Worm (Caenorhabditis elegans): ENCODE results near the gene srw-139.

The srw-139 gene

DNA sequence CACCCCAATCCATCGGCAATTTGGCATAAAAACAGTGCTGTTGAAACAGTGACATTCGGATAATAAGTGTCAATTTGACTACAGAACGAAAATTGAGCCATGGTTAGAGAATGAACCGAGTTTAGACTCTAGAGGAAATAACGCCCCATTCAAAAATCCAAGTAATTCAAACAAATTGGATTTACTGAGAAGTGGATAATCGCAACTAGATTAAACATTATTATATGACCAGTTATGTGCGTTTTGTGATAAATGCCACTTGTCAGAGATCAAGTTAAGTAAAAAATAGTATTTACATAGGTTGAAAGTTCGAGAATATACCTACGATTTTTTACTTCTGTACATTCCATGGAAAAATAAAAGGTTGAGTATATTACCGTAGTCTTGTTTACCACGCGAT, at the start of gene srw-139:
Gene srw-139, minus strand, starts transcription at position 101 of the 400 bp plus-strand sequence.
- TF ChIP-seq dao-5 (tag; optimal IDR thresholded peaks at IDR 0.05) (no peak), him-1 (tag; optimal IDR thresholded peaks at IDR 0.05) (no peak), W03F9.2 (tag; optimal IDR thresholded peaks at IDR 0.05) (no peak)

DNA sequence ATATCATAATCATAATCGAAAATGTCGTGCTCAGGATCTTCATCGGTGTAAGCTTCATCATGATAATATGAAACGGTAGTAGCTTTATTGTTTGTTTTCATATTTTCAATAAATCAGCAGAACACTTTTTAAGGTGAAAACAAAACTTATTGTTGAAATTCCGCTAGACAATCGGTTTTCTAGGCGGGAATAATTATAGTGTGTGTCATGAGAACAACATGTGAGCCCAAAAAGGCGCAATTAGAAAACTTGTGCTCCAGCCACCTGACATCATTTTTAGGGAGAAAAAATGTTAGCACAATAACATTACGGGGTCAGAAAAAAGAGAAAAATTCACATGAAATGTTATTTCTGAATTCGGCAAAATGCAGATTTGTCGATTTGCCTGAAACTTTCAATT, 49.0 kb upstream of the srw-139 start, which contains the start of gene srw-8:
Gene srw-8, minus strand, starts transcription at position 101 of the 400 bp plus-strand sequence.
- TF ChIP-seq dao-5 (tag; optimal IDR thresholded peaks at IDR 0.05) (no peak), W03F9.2 (tag; optimal IDR thresholded peaks at IDR 0.05) (no peak), him-1 (tag; optimal IDR thresholded peaks at IDR 0.05) (no peak)

DNA sequence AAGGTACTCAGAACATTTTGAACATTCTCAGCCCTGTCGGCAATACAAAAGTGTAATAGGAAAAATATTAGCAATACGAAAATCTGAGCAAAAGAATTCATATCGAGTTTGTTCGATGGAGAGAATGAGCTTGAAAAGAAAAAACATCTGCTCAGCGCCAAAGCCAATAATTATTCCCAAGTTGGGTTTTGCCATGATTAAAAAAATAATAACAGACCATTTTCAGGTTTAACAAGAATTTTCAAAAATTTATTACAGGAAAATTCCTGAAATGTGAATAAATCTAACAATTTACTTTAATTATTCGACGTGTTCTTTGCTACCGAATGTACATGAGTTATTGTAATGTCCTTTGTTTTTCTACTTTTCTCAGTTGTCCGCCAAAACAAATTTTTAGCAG, 47.1 kb upstream of the srw-139 start, which contains the start of gene irld-38:
Gene irld-38, minus strand, starts transcription at position 101 of the 400 bp plus-strand sequence.
- TF ChIP-seq dao-5 (tag; optimal IDR thresholded peaks at IDR 0.05) (no peak), W03F9.2 (tag; optimal IDR thresholded peaks at IDR 0.05) (no peak), him-1 (tag; optimal IDR thresholded peaks at IDR 0.05) (no peak)

DNA sequence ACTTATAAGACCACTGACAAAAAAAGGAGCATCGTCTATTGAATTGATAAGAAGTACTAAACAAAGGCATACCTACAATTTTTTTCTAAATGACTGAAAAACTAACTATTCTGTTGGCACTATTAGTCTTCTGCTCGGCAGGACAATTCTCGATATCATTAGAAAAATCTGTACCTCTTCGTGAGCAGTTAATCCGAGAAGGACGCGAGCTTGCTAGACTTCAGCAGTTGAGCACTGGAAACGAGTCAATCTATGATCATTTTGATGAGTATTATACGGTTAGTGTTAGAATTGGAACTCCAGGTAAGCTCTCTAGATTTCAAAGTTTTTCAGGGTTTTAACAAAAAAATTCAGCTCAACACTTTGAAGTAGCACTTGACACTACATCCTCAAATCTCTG, 43.0 kb upstream of the srw-139 start, which contains the start of gene asp-7:
Gene asp-7, plus strand, starts transcription at position 81 of the 400 bp plus-strand sequence.
- TF ChIP-seq W03F9.2 (tag; optimal IDR thresholded peaks at IDR 0.05) (no peak), him-1 (tag; optimal IDR thresholded peaks at IDR 0.05) (no peak)

DNA sequence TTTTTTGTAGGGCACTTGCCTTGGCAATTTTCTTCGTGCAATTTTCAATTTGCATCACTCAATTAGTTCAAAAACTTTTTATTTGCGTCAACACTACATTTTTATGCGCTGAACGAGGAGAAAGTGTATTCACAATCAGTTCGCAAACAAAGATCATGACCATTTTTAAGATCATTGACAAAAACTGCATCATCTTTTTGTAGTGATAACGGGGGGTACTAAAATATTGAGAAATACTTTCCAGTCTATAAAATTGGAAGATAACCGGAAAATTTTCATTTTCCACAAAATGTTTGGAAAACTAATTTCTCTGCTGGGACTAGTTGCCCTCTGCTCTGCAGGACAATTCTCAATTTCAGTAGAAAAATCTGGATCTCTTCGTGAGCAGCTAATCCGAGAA, 39.1 kb upstream of the srw-139 start, which contains the start of gene asp-8:
Gene asp-8, plus strand, starts transcription at position 276 of the 400 bp plus-strand sequence.
- no peak for TF ChIP-seq him-1 (tag; optimal IDR thresholded peaks at IDR 0.05)
- TF ChIP-seq dao-5 (tag; optimal IDR thresholded peaks at IDR 0.05) = no peak

DNA sequence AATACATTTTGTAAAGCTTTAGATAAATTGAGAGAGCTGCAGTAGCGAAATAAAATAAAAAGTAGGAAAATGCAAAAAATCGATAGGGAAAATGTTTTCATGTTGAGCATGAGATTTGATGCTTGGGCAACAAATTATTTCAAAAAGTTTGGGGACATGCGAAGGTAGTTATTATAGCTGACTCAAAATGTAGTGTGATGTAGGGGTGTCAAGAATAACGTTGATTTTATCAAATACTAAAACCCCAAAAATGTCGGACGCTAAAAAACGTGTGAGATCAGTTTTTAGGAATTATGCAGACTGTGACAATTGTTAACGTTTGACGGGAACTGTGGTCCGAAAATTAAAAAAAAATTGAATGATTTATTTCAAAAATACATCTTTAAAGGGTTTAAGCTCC, 36.1 kb upstream of the srw-139 start, which contains the start of gene irld-12:
Gene irld-12, minus strand, starts transcription at position 101 of the 400 bp plus-strand sequence.
- TF ChIP-seq dao-5 (tag; optimal IDR thresholded peaks at IDR 0.05) = no peak
- no peak for TF ChIP-seq him-1 (tag; optimal IDR thresholded peaks at IDR 0.05)
- TF ChIP-seq W03F9.2 (tag; optimal IDR thresholded peaks at IDR 0.05) = no peak

DNA sequence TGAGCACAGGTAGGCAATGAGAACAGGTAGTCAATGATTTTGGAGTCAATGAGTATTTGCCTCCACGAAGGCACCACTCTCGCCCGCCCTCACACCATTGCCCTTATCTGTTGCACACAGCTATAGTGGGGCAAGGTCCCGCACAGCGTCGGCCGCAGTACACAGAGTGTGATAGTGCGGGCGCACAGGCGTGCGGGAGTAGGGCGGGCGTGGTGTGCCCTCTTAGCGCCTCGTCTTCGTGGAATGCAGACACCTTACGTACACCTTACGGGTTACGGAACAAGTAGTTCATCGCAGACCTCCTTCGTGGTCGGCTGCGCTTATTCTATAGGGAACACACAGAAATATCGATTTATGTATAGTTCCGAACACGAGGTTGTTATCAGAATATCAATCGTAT, 32.7 kb upstream of the srw-139 start:
- TF ChIP-seq dao-5 (tag; optimal IDR thresholded peaks at IDR 0.05) (no peak), W03F9.2 (tag; optimal IDR thresholded peaks at IDR 0.05) (no peak), him-1 (tag; optimal IDR thresholded peaks at IDR 0.05) (no peak)

DNA sequence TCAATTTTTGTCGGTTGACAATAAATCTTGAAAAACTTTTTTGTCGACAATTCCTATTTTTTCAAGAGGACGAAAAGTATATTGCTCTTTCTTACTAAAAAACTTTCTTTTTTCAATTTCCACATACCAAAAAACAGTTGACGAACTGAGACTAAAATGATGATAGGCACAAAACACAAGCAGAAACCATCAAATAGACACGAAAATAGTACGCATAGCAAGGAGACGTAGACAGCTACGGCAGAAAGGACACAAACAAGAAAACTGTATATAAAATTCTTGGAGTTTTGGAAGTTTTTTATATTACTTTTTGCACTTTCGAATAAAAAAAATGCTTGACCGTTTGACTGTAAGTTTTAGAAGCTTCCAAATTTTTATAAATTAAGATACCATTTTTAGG, 29.0 kb upstream of the srw-139 start, which contains the start of gene K12D9.1:
Gene K12D9.1, plus strand, starts transcription at position 301 of the 400 bp plus-strand sequence.
- TF ChIP-seq him-1 (tag; optimal IDR thresholded peaks at IDR 0.05) = no peak
- no peak for TF ChIP-seq dao-5 (tag; optimal IDR thresholded peaks at IDR 0.05)
- TF ChIP-seq W03F9.2 (tag; optimal IDR thresholded peaks at IDR 0.05) = no peak

DNA sequence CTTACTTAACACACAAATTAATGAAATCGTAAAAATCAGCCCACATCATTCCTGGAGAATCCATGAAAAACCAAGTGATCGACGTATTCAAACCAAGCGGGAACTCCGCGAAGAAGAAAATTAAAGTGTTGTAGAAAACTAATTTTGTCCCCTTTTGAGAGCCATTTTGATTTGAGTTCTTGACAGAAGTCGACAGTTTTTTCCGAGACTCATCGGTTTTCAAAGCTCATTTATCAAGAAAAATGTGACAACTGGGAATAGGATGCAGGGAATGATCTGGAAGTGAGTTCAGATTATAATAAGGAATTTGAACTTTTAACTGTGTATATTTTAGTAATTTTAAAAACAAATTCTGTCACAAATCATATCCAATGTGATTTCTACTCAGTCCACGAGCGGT, 26.2 kb upstream of the srw-139 start, which contains the start of gene srw-135:
Gene srw-135, minus strand, starts transcription at position 101 of the 400 bp plus-strand sequence.
- TF ChIP-seq him-1 (tag; optimal IDR thresholded peaks at IDR 0.05) (no peak), dao-5 (tag; optimal IDR thresholded peaks at IDR 0.05) (no peak), W03F9.2 (tag; optimal IDR thresholded peaks at IDR 0.05) (no peak)

DNA sequence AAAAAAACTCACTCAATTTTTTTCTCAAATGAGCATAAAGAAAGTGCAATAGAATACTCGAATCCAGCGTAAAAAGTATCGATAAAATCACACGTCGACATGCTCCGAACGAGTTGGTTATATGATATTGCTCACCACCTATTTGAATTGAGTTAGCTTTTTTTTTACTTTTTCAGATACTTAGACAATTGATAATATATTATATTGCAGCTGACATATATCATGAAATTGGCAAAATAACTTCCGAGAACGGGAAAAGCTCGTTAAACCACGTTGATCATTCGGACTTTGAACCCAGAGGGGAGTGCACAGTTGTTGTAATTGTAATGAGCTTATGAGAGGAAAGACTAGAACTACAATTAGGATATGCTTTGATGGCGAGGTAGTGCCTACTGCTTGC, 25.3 kb upstream of the srw-139 start, which contains the start of gene srw-136:
Gene srw-136, minus strand, starts transcription at position 101 of the 400 bp plus-strand sequence.
- TF ChIP-seq W03F9.2 (tag; optimal IDR thresholded peaks at IDR 0.05) (no peak), dao-5 (tag; optimal IDR thresholded peaks at IDR 0.05) (no peak), him-1 (tag; optimal IDR thresholded peaks at IDR 0.05) (no peak)

DNA sequence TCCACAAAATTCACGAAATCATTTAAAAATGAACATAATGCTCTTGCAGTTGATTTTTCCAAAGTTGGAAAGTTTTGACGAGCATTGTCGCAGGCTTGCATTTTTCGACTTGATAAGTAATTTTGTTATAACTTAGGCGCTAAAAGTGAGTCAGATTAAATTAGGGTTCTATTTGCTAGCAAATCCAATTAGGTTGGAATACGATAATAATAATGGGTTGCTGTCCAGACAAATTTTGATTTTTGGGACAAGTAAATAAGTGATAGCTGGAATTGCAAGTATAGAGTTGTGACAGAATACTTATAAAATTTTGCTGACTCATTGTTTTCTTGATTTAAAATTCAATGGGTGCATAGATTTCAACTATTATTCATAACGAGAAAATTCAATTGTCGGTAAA, 20.8 kb upstream of the srw-139 start, which contains the start of gene srw-112:
Gene srw-112, minus strand, starts transcription at position 101 of the 400 bp plus-strand sequence.
- no peak for TF ChIP-seq him-1 (tag; optimal IDR thresholded peaks at IDR 0.05)
- TF ChIP-seq W03F9.2 (tag; optimal IDR thresholded peaks at IDR 0.05) = no peak
- TF ChIP-seq dao-5 (tag; optimal IDR thresholded peaks at IDR 0.05) = no peak

DNA sequence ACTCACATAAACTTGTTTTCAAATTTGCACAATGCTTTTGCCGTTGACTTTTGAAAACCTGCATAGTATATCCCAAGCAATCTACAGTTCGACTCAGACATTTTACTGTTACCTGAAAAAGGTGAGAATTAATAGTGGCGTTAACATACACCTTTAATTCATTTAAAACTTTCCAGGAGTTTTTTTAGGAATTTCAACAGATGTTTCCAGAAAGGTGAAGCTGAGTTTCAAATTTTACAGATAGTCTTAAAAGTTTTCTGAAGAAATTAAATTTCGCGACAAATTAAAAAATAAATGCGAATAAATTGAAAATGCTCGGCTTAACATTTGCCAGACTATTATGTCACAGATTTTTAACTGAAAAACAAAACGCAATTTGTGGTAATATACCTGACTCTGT, 14.5 kb upstream of the srw-139 start, which contains the start of gene srw-119:
Gene srw-119, minus strand, starts transcription at position 101 of the 400 bp plus-strand sequence.
- no peak for TF ChIP-seq him-1 (tag; optimal IDR thresholded peaks at IDR 0.05)
- no peak for TF ChIP-seq W03F9.2 (tag; optimal IDR thresholded peaks at IDR 0.05)
- no peak for TF ChIP-seq dao-5 (tag; optimal IDR thresholded peaks at IDR 0.05)

DNA sequence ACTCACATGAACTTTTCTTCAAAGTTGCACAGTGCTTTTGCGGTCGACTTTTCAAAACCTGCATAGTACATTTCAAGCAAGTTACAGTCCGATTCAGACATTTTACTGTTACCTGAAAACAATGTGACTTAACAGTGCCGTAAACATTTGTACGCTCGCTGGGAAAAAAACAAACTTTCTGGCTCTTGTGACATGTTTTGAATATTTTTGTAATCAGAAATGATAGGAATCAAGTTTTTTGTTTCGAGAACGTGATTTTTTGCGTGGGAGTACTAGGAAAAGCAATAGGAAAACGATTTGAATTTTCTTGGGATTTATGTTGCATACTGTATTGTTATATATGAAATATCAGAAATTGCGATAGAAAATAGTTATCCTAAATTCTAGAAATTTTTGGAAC, 10.9 kb upstream of the srw-139 start, which contains the start of gene srw-120:
Gene srw-120, minus strand, starts transcription at position 101 of the 400 bp plus-strand sequence.
- TF ChIP-seq W03F9.2 (tag; optimal IDR thresholded peaks at IDR 0.05) (no peak), dao-5 (tag; optimal IDR thresholded peaks at IDR 0.05) (no peak), him-1 (tag; optimal IDR thresholded peaks at IDR 0.05) (no peak)

DNA sequence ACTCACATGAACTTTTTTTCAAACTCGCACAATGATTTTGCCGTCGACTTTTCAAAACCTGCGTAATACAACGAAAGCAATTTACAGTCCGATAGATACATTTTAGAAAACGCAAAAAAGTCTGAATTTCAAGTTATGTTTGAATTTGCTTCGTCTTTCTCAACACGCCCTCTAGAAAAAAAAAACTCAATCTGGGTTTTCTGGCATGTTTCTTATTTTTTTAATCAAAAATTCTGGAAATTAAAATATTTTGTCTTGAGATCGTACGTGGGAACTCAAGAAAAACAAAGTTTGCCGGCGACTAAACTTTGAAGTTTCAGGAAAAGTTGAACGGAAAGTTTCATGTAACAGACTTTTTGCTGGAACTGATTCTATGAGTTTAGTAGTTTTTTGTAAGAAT, 8.6 kb upstream of the srw-139 start, which contains the start of gene srw-115:
Gene srw-115, minus strand, starts transcription at position 101 of the 400 bp plus-strand sequence.
- TF ChIP-seq dao-5 (tag; optimal IDR thresholded peaks at IDR 0.05) (no peak), W03F9.2 (tag; optimal IDR thresholded peaks at IDR 0.05) (no peak), him-1 (tag; optimal IDR thresholded peaks at IDR 0.05) (no peak)
